Worm (Caenorhabditis elegans) whole organism, L4/young adult: ENCODE results near the gene ZC373.2.

Experiments
- W03F9.2 ChIP-seq: fragments of 150-350 bp; optimal IDR thresholded peaks from 2 replicates; lab custom pipeline; 2014; ENCODE audit warnings: missing biosample characterization, missing genetic modification characterization
- dao-5 ChIP-seq: sonication (generic microtip); optimal IDR thresholded peaks from 2 replicates; lab custom pipeline; 2016; ENCODE audit warnings: missing genotype, missing genetic modification characterization, moderate library complexity, missing compliant biosample characterization
- him-1 ChIP-seq: sonication (generic microtip); optimal IDR thresholded peaks from 2 replicates; lab custom pipeline; 2016; ENCODE audit warnings: missing genotype, missing genetic modification reagents, missing genetic modification characterization, missing compliant biosample characterization

- TF ChIP-seq W03F9.2 (tag; lab: Kevin White, UChicago) (no peak), him-1 (tag; lab: Kevin White, UChicago) (no peak), dao-5 (no peak)
Measured at ce11 chrX:10092864-10093263, 34.6 kb upstream of the ZC373.2 start, which contains the start of gene flp-3.
